Fruit fly (Drosophila melanogaster): Measurements from ENCODE around the gene tinc.

The tinc gene

dm6 chr3R:17897281-17897680 lies 85.9 kb downstream of the tinc start:
- TF ChIP-seq fd59A (GFP tag; optimal IDR thresholded peaks at IDR 0.05) (no peak), fkh (GFP tag; optimal IDR thresholded peaks at IDR 0.05) (peak; percentile 38)

- no peak for TF ChIP-seq CG6163 (GFP tag; IDR thresholded peaks at IDR 0.05)
- no peak for TF ChIP-seq fd85E (GFP tag; optimal IDR thresholded peaks at IDR 0.05)
Measured at dm6 chr3R:17897879-17898278, 86.5 kb downstream of the tinc start.

dm6 chr3R:17901049-17901448 lies 89.7 kb downstream of the tinc start:
- TF ChIP-seq CG3032 (tag; optimal IDR thresholded peaks at IDR 0.05): no peak
- no peak for TF ChIP-seq salr (GFP tag; optimal IDR thresholded peaks at IDR 0.05)
- TF ChIP-seq Lpt (GFP tag; optimal IDR thresholded peaks at IDR 0.05): no peak
- TF ChIP-seq topi (GFP tag; optimal IDR thresholded peaks at IDR 0.05): no peak
- TF ChIP-seq Gug (GFP tag; IDR thresholded peaks at IDR 0.05): no peak
- no peak for TF ChIP-seq lz (GFP tag; optimal IDR thresholded peaks at IDR 0.05)
- TF ChIP-seq Met (GFP tag; optimal IDR thresholded peaks at IDR 0.05): no peak
- TF ChIP-seq net (GFP tag; optimal IDR thresholded peaks at IDR 0.05): no peak
- no peak for TF ChIP-seq pdm3 (GFP tag; optimal IDR thresholded peaks at IDR 0.05)
- TF ChIP-seq dsx (GFP tag; optimal IDR thresholded peaks at IDR 0.05; ENCODE audit: poor library complexity, severe bottlenecking): no peak
- no peak for TF ChIP-seq Ets21C (GFP tag; optimal IDR thresholded peaks at IDR 0.05)
- no peak for TF ChIP-seq CG8119 (GFP tag; IDR thresholded peaks at IDR 0.05)
- no peak for TF ChIP-seq OdsH (GFP tag; optimal IDR thresholded peaks at IDR 0.05)
- TF ChIP-seq Smox (GFP tag; optimal IDR thresholded peaks at IDR 0.05): no peak
- no peak for TF ChIP-seq CG3919 (GFP tag; optimal IDR thresholded peaks at IDR 0.05)
- TF ChIP-seq CG4318 (GFP tag; optimal IDR thresholded peaks at IDR 0.05): no peak

- TF ChIP-seq salr (GFP tag; optimal IDR thresholded peaks at IDR 0.05): no peak
- no peak for TF ChIP-seq CG8119 (GFP tag; IDR thresholded peaks at IDR 0.05)
- no peak for TF ChIP-seq Smox (GFP tag; optimal IDR thresholded peaks at IDR 0.05)
- TF ChIP-seq Ets21C (GFP tag; optimal IDR thresholded peaks at IDR 0.05): no peak
- TF ChIP-seq Blimp-1 (GFP tag; optimal IDR thresholded peaks at IDR 0.05): no peak
- no peak for TF ChIP-seq dac (GFP tag; optimal IDR thresholded peaks at IDR 0.05)
- TF ChIP-seq CG3032 (tag; optimal IDR thresholded peaks at IDR 0.05): no peak
- TF ChIP-seq CG15336 (GFP tag; IDR thresholded peaks at IDR 0.05): no peak
- no peak for TF ChIP-seq CG10669 (GFP tag; optimal IDR thresholded peaks at IDR 0.05)
- TF ChIP-seq CG11762 (GFP tag; optimal IDR thresholded peaks at IDR 0.05; ENCODE audit: insufficient read depth): no peak
- TF ChIP-seq OdsH (GFP tag; optimal IDR thresholded peaks at IDR 0.05): no peak
- no peak for TF ChIP-seq lz (GFP tag; optimal IDR thresholded peaks at IDR 0.05)
- TF ChIP-seq Gug (GFP tag; IDR thresholded peaks at IDR 0.05): no peak
- no peak for TF ChIP-seq esn (GFP tag; optimal IDR thresholded peaks at IDR 0.05)
- TF ChIP-seq CG9139 (GFP tag; optimal IDR thresholded peaks at IDR 0.05): no peak
- TF ChIP-seq fkh (GFP tag; optimal IDR thresholded peaks at IDR 0.05): no peak
- TF ChIP-seq Eip93F (GFP tag; optimal IDR thresholded peaks at IDR 0.05): no peak
- no peak for TF ChIP-seq CG11902 (GFP tag; optimal IDR thresholded peaks at IDR 0.05)
- no peak for TF ChIP-seq CG1621 (tag; optimal IDR thresholded peaks at IDR 0.05)
Measured at dm6 chr3R:17902233-17902632, 90.9 kb downstream of the tinc start.

dm6 chr3R:17905148-17905547 lies 93.8 kb downstream of the tinc start:
- TF ChIP-seq CG7368 (GFP tag; optimal IDR thresholded peaks at IDR 0.05) (no peak), Eip93F (GFP tag; optimal IDR thresholded peaks at IDR 0.05) (no peak), achi (GFP tag; optimal IDR thresholded peaks at IDR 0.05) (no peak), svp (GFP tag) (no peak), CG32006 (GFP tag; optimal IDR thresholded peaks at IDR 0.05) (no peak), esn (GFP tag; optimal IDR thresholded peaks at IDR 0.05) (no peak), CG11902 (GFP tag; optimal IDR thresholded peaks at IDR 0.05) (no peak), fd59A (GFP tag; optimal IDR thresholded peaks at IDR 0.05) (no peak), CG6808 (GFP tag; optimal IDR thresholded peaks at IDR 0.05) (no peak), CG34406 (GFP tag; optimal IDR thresholded peaks at IDR 0.05) (no peak), Hr4 (GFP tag; optimal IDR thresholded peaks at IDR 0.05) (no peak), Smox (GFP tag; optimal IDR thresholded peaks at IDR 0.05) (no peak)
